Worm (Caenorhabditis elegans): ENCODE measurements around the gene hmg-1.2.

Gene hmg-1.2

ce11 chrIII:6303114-6303647 lies 23.0 kb downstream of the hmg-1.2 start, which contains the start of gene F47D12.9:
Gene F47D12.9, minus strand, starts transcription at chrIII:6303380.
- TF ChIP-seq ceh-36 (tag; optimal IDR thresholded peaks at IDR 0.05) (no peak), B0310.2 (tag; optimal IDR thresholded peaks at IDR 0.05) (no peak), hnd-1 (tag; optimal IDR thresholded peaks at IDR 0.05) (no peak), tra-4 (tag; optimal IDR thresholded peaks at IDR 0.05) (no peak), tbx-11 (GFP tag; IDR thresholded peaks at IDR 0.05) (no peak), pes-1 (GFP tag; IDR thresholded peaks at IDR 0.05) (no peak), F13C5.2 (tag; optimal IDR thresholded peaks at IDR 0.05) (no peak), ceh-13 (GFP tag; optimal IDR thresholded peaks at IDR 0.05) (no peak), hmbx-1 (tag; optimal IDR thresholded peaks at IDR 0.05) (no peak), ets-7 (tag; optimal IDR thresholded peaks at IDR 0.05) (no peak), ama-1 (optimal IDR thresholded peaks at IDR 0.05) (no peak), sea-1 (GFP tag; conservative IDR thresholded peaks at IDR 0.05) (no peak), scrt-1 (GFP tag; IDR thresholded peaks at IDR 0.05) (no peak)

DNA sequence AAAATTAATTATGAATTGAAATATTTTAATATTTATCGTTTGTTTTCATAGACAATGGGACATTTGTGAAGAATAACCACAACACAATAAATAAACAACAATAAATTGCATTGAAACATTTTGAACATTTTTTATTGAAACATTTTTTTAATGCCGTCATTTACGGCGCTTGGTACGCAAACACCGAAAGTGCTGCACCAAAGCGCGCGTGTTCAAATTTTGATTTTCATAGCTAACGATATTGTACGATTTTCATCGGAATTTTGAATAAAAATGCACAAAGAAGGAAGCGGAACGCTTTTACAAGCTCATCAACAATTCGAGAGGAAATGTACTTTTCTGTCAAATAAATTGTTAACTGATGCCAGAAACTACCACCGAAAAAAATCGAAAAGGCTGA lies 23.6 kb downstream of the hmg-1.2 start:
- TF ChIP-seq ceh-36 (tag; optimal IDR thresholded peaks at IDR 0.05), result no peak
- no peak for TF ChIP-seq hmbx-1 (tag; optimal IDR thresholded peaks at IDR 0.05)
- no peak for TF ChIP-seq hnd-1 (tag; optimal IDR thresholded peaks at IDR 0.05)
- TF ChIP-seq scrt-1 (GFP tag; IDR thresholded peaks at IDR 0.05), result no peak
- TF ChIP-seq pes-1 (GFP tag; IDR thresholded peaks at IDR 0.05), result no peak
- TF ChIP-seq ceh-13 (GFP tag; optimal IDR thresholded peaks at IDR 0.05), result no peak
- no peak for TF ChIP-seq B0310.2 (tag; optimal IDR thresholded peaks at IDR 0.05)
- no peak for TF ChIP-seq ets-7 (tag; optimal IDR thresholded peaks at IDR 0.05)
- no peak for TF ChIP-seq sea-1 (GFP tag; conservative IDR thresholded peaks at IDR 0.05)
- no peak for TF ChIP-seq tbx-11 (GFP tag; IDR thresholded peaks at IDR 0.05)
- no peak for TF ChIP-seq hmg-4 (GFP tag; optimal IDR thresholded peaks at IDR 0.05)
- TF ChIP-seq aly-1 (tag; optimal IDR thresholded peaks at IDR 0.05), result no peak
- no peak for TF ChIP-seq tbx-37 (GFP tag; conservative IDR thresholded peaks at IDR 0.05)
- no peak for TF ChIP-seq flt-1 (GFP tag; IDR thresholded peaks at IDR 0.05)
- no peak for TF ChIP-seq F13C5.2 (tag; optimal IDR thresholded peaks at IDR 0.05)
- no peak for TF ChIP-seq ama-1 (optimal IDR thresholded peaks at IDR 0.05)
- no peak for TF ChIP-seq tra-4 (tag; optimal IDR thresholded peaks at IDR 0.05)

DNA sequence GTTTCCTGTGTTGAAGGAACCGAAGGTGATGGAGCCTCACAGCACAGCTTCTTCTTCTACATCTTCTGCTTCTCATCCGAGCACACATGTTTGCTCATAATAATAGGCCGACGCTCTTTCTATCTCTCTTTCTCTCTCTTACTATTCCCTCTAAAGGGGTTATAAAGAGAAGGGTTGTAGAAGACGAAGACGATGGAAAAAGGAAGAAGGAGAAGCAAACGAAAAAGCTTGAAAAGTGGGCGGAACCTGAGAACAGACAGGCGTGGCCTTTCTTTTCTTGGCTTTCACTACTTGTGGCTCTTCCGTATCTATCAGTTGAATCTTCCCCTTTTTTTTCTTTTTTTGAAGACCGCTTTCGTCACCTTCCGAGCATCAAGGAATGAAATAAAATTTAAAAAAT lies 27.7 kb downstream of the hmg-1.2 start:
- TF ChIP-seq hmg-4 (GFP tag; optimal IDR thresholded peaks at IDR 0.05) (no peak), aly-1 (tag; optimal IDR thresholded peaks at IDR 0.05) (no peak), F13C5.2 (tag; optimal IDR thresholded peaks at IDR 0.05) (no peak), ama-1 (optimal IDR thresholded peaks at IDR 0.05) (no peak), flt-1 (GFP tag; IDR thresholded peaks at IDR 0.05) (no peak), tbx-37 (GFP tag; conservative IDR thresholded peaks at IDR 0.05) (no peak), sea-1 (GFP tag; conservative IDR thresholded peaks at IDR 0.05) (no peak), ceh-36 (tag; optimal IDR thresholded peaks at IDR 0.05) (no peak), ets-7 (tag; optimal IDR thresholded peaks at IDR 0.05) (no peak), B0310.2 (tag; optimal IDR thresholded peaks at IDR 0.05) (no peak)

DNA sequence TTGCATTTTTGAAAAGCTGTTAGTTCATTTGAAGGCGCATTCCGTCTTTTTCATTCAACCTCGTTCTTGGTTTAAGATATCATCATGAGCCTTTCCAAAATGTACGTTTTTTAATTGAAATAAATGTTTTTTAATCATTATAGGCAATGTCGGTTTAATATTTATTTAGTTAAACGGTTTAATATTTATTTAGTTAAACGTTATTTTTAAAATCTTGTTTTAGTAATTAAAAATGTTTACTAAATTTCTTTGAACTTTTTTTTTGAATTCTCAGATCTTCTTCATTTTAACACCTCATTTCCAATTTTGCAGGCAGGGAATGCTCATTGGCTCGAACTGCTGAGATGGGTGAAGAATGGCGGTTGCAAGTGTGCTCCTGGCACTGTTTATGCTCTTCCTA lies 28.9 kb downstream of the hmg-1.2 start, which contains the start of gene gar-2:
TSS of gene gar-2 (plus strand) at position 301 of the 400 bp plus-strand sequence.
- TF ChIP-seq F13C5.2 (tag; optimal IDR thresholded peaks at IDR 0.05), result no peak
- no peak for TF ChIP-seq sea-1 (GFP tag; conservative IDR thresholded peaks at IDR 0.05)
- no peak for TF ChIP-seq B0310.2 (tag; optimal IDR thresholded peaks at IDR 0.05)
- TF ChIP-seq tbx-37 (GFP tag; conservative IDR thresholded peaks at IDR 0.05), result no peak
- no peak for TF ChIP-seq flt-1 (GFP tag; IDR thresholded peaks at IDR 0.05)
- TF ChIP-seq ets-7 (tag; optimal IDR thresholded peaks at IDR 0.05), result no peak
- TF ChIP-seq tbx-11 (GFP tag; IDR thresholded peaks at IDR 0.05), result no peak
- no peak for TF ChIP-seq hmbx-1 (tag; optimal IDR thresholded peaks at IDR 0.05)

DNA sequence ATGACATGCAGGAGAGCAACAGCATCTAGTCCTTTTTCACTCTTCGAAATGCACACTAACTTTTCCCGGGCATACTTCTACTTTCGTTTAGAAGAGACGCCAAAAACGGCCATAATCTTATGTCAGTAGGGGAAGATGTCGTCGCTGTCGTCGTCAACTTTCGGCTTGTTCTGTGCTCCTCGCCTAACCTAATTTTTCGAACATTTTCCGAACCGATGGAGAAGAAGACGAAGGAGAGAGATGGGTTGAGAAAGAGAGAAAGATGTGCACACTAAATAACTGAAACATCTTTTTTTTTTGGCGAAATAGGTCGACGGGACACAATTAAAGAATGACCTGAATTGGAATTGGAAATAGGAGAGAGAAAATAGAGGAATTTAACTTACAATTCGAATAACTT lies 30.2 kb downstream of the hmg-1.2 start:
- no peak for TF ChIP-seq flt-1 (GFP tag; IDR thresholded peaks at IDR 0.05)
- no peak for TF ChIP-seq aly-1 (tag; optimal IDR thresholded peaks at IDR 0.05)
- TF ChIP-seq ama-1 (optimal IDR thresholded peaks at IDR 0.05), result no peak
- no peak for TF ChIP-seq ceh-36 (tag; optimal IDR thresholded peaks at IDR 0.05)

ce11 chrIII:6311452-6311851 lies 31.3 kb downstream of the hmg-1.2 start:
- TF ChIP-seq ceh-13 (GFP tag; optimal IDR thresholded peaks at IDR 0.05), result no peak
- no peak for TF ChIP-seq F13C5.2 (tag; optimal IDR thresholded peaks at IDR 0.05)
- no peak for TF ChIP-seq ama-1 (optimal IDR thresholded peaks at IDR 0.05)
- TF ChIP-seq ets-7 (tag; optimal IDR thresholded peaks at IDR 0.05), result no peak
- TF ChIP-seq sea-1 (GFP tag; conservative IDR thresholded peaks at IDR 0.05), result no peak
- TF ChIP-seq aly-1 (tag; optimal IDR thresholded peaks at IDR 0.05), result no peak
- TF ChIP-seq hnd-1 (tag; optimal IDR thresholded peaks at IDR 0.05), result no peak
- no peak for TF ChIP-seq tbx-11 (GFP tag; IDR thresholded peaks at IDR 0.05)
- no peak for TF ChIP-seq flt-1 (GFP tag; IDR thresholded peaks at IDR 0.05)
- TF ChIP-seq scrt-1 (GFP tag; IDR thresholded peaks at IDR 0.05), result no peak
- TF ChIP-seq tra-4 (tag; optimal IDR thresholded peaks at IDR 0.05), result no peak
- no peak for TF ChIP-seq hmg-4 (GFP tag; optimal IDR thresholded peaks at IDR 0.05)
- no peak for TF ChIP-seq ceh-36 (tag; optimal IDR thresholded peaks at IDR 0.05)
- TF ChIP-seq pes-1 (GFP tag; IDR thresholded peaks at IDR 0.05), result no peak
- TF ChIP-seq B0310.2 (tag; optimal IDR thresholded peaks at IDR 0.05), result no peak
- no peak for TF ChIP-seq hmbx-1 (tag; optimal IDR thresholded peaks at IDR 0.05)
- TF ChIP-seq tbx-37 (GFP tag; conservative IDR thresholded peaks at IDR 0.05), result no peak

- TF ChIP-seq ceh-36 (tag; optimal IDR thresholded peaks at IDR 0.05), result no peak
- TF ChIP-seq tbx-11 (GFP tag; IDR thresholded peaks at IDR 0.05), result no peak
- no peak for TF ChIP-seq ets-7 (tag; optimal IDR thresholded peaks at IDR 0.05)
- TF ChIP-seq sea-1 (GFP tag; conservative IDR thresholded peaks at IDR 0.05), result no peak
- no peak for TF ChIP-seq aly-1 (tag; optimal IDR thresholded peaks at IDR 0.05)
- no peak for TF ChIP-seq flt-1 (GFP tag; IDR thresholded peaks at IDR 0.05)
- TF ChIP-seq hmg-4 (GFP tag; optimal IDR thresholded peaks at IDR 0.05), result no peak
- no peak for TF ChIP-seq hnd-1 (tag; optimal IDR thresholded peaks at IDR 0.05)
- no peak for TF ChIP-seq F13C5.2 (tag; optimal IDR thresholded peaks at IDR 0.05)
- TF ChIP-seq B0310.2 (tag; optimal IDR thresholded peaks at IDR 0.05), result no peak
- no peak for TF ChIP-seq ama-1 (optimal IDR thresholded peaks at IDR 0.05)
- no peak for TF ChIP-seq tbx-37 (GFP tag; conservative IDR thresholded peaks at IDR 0.05)
- no peak for TF ChIP-seq ceh-13 (GFP tag; optimal IDR thresholded peaks at IDR 0.05)
- TF ChIP-seq hmbx-1 (tag; optimal IDR thresholded peaks at IDR 0.05), result no peak
- no peak for TF ChIP-seq scrt-1 (GFP tag; IDR thresholded peaks at IDR 0.05)
- TF ChIP-seq tra-4 (tag; optimal IDR thresholded peaks at IDR 0.05), result no peak
- no peak for TF ChIP-seq pes-1 (GFP tag; IDR thresholded peaks at IDR 0.05)
These were observed 32.1 kb downstream of the hmg-1.2 start for ce11 chrIII:6312244-6312643.
